Worm (Caenorhabditis elegans) whole organism, L4 larva: Measurements from ENCODE around the gene rpa-1.

ENCODE experiments used
- D1046.2 ChIP-seq: fragments of 200-800 bp; sonication (Bioruptor generic); IDR thresholded peaks from 2 replicates; pipeline ENCODE4 v1.3.6; 2022; ENCODE audit warnings: missing genetic modification characterization, missing compliant biosample characterization
- F26F4.8 ChIP-seq: fragments of 200-800 bp; sonication (Bioruptor generic); conservative IDR thresholded peaks from 2 replicates; pipeline ENCODE4 v1.3.6; 2022; ENCODE audit warnings: missing genetic modification characterization, missing compliant biosample characterization
- F37D6.2 ChIP-seq: sonication (generic microtip); optimal IDR thresholded peaks from 2 replicates; lab custom pipeline; 2016; ENCODE audit warnings: mild to moderate bottlenecking, missing genetic modification characterization, missing compliant biosample characterization
- T20F7.1 ChIP-seq: fragments of 200-800 bp; sonication (Bioruptor generic); optimal IDR thresholded peaks from 2 replicates; lab custom pipeline; 2018; ENCODE audit warnings: mild to moderate bottlenecking, missing genetic modification characterization, missing compliant biosample characterization
- T26A8.4 ChIP-seq: fragments of 200-800 bp; sonication (Bioruptor generic); IDR thresholded peaks from 2 replicates; pipeline ENCODE4 v1.3.6; 2022; ENCODE audit warnings: missing genetic modification characterization, missing compliant biosample characterization
- aha-1 ChIP-seq: fragments of 150-350 bp; peaks from one replicate; lab custom pipeline; 2014; ENCODE audit warnings: missing biosample characterization, missing genetic modification characterization
- aly-2 ChIP-seq: sonication (generic microtip); optimal IDR thresholded peaks from 2 replicates; lab custom pipeline; 2018; ENCODE audit warnings: missing biosample characterization, missing genetic modification characterization
- ceh-20 ChIP-seq: fragments of 200-800 bp; sonication (Bioruptor generic); IDR thresholded peaks from 2 replicates; pipeline ENCODE4 v1.3.6; 2022; ENCODE audit warnings: missing genetic modification reagents, missing genetic modification characterization, missing compliant biosample characterization
- ceh-32 ChIP-seq: sonication (generic microtip); optimal IDR thresholded peaks from 2 replicates; lab custom pipeline; 2016; ENCODE audit warnings: mild to moderate bottlenecking, missing genetic modification characterization, missing compliant biosample characterization; ENCODE audit not compliant: poor library complexity
- ces-1 ChIP-seq: fragments of 150-350 bp; sonication (generic microtip); optimal IDR thresholded peaks from 4 replicates; lab custom pipeline; 2014; ENCODE audit warnings: missing biosample characterization, missing genetic modification reagents, missing genetic modification characterization
- ctbp-1 ChIP-seq: fragments of 200-800 bp; sonication (Bioruptor generic); IDR thresholded peaks from 2 replicates; pipeline ENCODE4 v1.3.6; 2022; ENCODE audit warnings: missing genetic modification reagents, missing genetic modification characterization, missing compliant biosample characterization
- daf-16 ChIP-seq, 3 experiments: sonication (generic microtip); optimal IDR thresholded peaks; 2 replicates each; lab custom pipeline; 2016 to 2017; ENCODE audit warnings: missing genetic modification characterization in 3 of 3, missing genetic modification reagents in 3 of 3, mild to moderate bottlenecking in 2 of 3, missing compliant biosample characterization in 2 of 3, missing biosample characterization in 1 of 3, moderate library complexity in 1 of 3
- dmd-6 ChIP-seq: fragments of 200-800 bp; sonication (Bioruptor generic); IDR thresholded peaks from 2 replicates; pipeline ENCODE4 v1.3.6; 2022; ENCODE audit warnings: missing genetic modification reagents, missing genetic modification characterization, missing compliant biosample characterization
- dmd-8 ChIP-seq: fragments of 200-800 bp; sonication (Bioruptor generic); IDR thresholded peaks from 2 replicates; pipeline ENCODE4 v1.3.6; 2022; ENCODE audit warnings: missing genetic modification characterization, missing compliant biosample characterization
- dmd-9 ChIP-seq: fragments of 200-800 bp; sonication (Bioruptor generic); IDR thresholded peaks from 2 replicates; pipeline ENCODE4 v1.3.6; 2022; ENCODE audit warnings: missing genetic modification reagents, missing genetic modification characterization, missing compliant biosample characterization
- dpl-1 ChIP-seq: fragments of 150-350 bp; optimal IDR thresholded peaks from 2 replicates; lab custom pipeline; 2014; ENCODE audit warnings: missing biosample characterization, missing genetic modification reagents, missing genetic modification characterization
- egl-43 ChIP-seq: fragments of 200-800 bp; sonication (Bioruptor generic); IDR thresholded peaks from 2 replicates; pipeline ENCODE4 v1.3.6; 2022; ENCODE audit warnings: missing genetic modification reagents, missing genetic modification characterization, missing compliant biosample characterization
- fkh-10 ChIP-seq: fragments of 150-350 bp; optimal IDR thresholded peaks from 2 replicates; lab custom pipeline; 2014; ENCODE audit warnings: missing biosample characterization, missing genetic modification reagents, missing genetic modification characterization
- hif-1 ChIP-seq, 2 experiments: sonication (generic microtip); optimal IDR thresholded peaks; 2 replicates each; lab custom pipeline; 2016 to 2017; ENCODE audit warnings: missing compliant biosample characterization in 2 of 2, missing genetic modification characterization in 2 of 2, missing genetic modification reagents in 2 of 2, missing genotype in 2 of 2, mild to moderate bottlenecking in 1 of 2
- hlh-11 ChIP-seq: fragments of 200-800 bp; sonication (Bioruptor generic); optimal IDR thresholded peaks from 2 replicates; lab custom pipeline; 2018; ENCODE audit warnings: mild to moderate bottlenecking, missing genetic modification characterization, missing compliant biosample characterization
- hlh-30 ChIP-seq: sonication (generic microtip); optimal IDR thresholded peaks from 2 replicates; lab custom pipeline; 2017; ENCODE audit warnings: antibody characterized with exemption, mild to moderate bottlenecking, missing genetic modification characterization, missing compliant biosample characterization; ENCODE audit not compliant: insufficient read depth
- hmg-1.1 ChIP-seq: fragments of 200-800 bp; sonication (Bioruptor generic); IDR thresholded peaks from 2 replicates; pipeline ENCODE4 v1.3.6; 2022; ENCODE audit warnings: missing genetic modification reagents, missing genetic modification characterization, missing compliant biosample characterization
- lin-1 ChIP-seq: fragments of 200-800 bp; sonication (Bioruptor generic); IDR thresholded peaks from 2 replicates; pipeline ENCODE4 v1.3.6; 2022; ENCODE audit warnings: missing genetic modification reagents, missing genetic modification characterization, missing compliant biosample characterization
- lin-38 ChIP-seq: fragments of 200-800 bp; sonication (Bioruptor generic); IDR thresholded peaks from 2 replicates; pipeline ENCODE4 v1.3.6; 2022; ENCODE audit warnings: missing genetic modification reagents, missing genetic modification characterization, missing compliant biosample characterization
- lin-39 ChIP-seq: fragments of 150-350 bp; optimal IDR thresholded peaks from 2 replicates; lab custom pipeline; 2014; ENCODE audit warnings: missing biosample characterization, missing genetic modification reagents, missing genetic modification characterization
- lsy-2 ChIP-seq, 2 experiments: fragments of 150-350 bp in 1 of 2; sonication (generic microtip) in 1 of 2; optimal IDR thresholded peaks; 2 replicates each; lab custom pipeline; 2014 to 2017; ENCODE audit warnings: missing biosample characterization in 2 of 2, missing genetic modification characterization in 2 of 2
- madf-5 ChIP-seq, 2 experiments: fragments of 200-800 bp; sonication (Bioruptor generic); IDR thresholded peaks; 2 replicates each; pipeline ENCODE4 v1.3.6; 2022; ENCODE audit warnings: missing compliant biosample characterization in 2 of 2, missing genetic modification characterization in 2 of 2
- madf-9 ChIP-seq: fragments of 200-800 bp; sonication (Bioruptor generic); conservative IDR thresholded peaks from 2 replicates; pipeline ENCODE4 v1.3.6; 2022; ENCODE audit warnings: missing genetic modification reagents, missing genetic modification characterization, missing compliant biosample characterization
- mdl-1 ChIP-seq, 2 experiments: fragments of 150-350 bp in 1 of 2; sonication (generic microtip) in 1 of 2; optimal IDR thresholded peaks; 2 replicates each; lab custom pipeline; 2014 to 2017; ENCODE audit warnings: missing biosample characterization in 2 of 2, missing genetic modification characterization in 2 of 2
- mep-1 ChIP-seq: fragments of 150-350 bp; sonication (generic microtip); optimal IDR thresholded peaks from 3 replicates; lab custom pipeline; 2014; ENCODE audit warnings: missing biosample characterization, missing genetic modification characterization
- mes-2 ChIP-seq: sonication (generic microtip); optimal IDR thresholded peaks from 2 replicates; lab custom pipeline; 2016; ENCODE audit warnings: missing genotype, mild to moderate bottlenecking, missing genetic modification characterization, missing compliant biosample characterization; ENCODE audit not compliant: poor library complexity, severe bottlenecking
- mxl-3 ChIP-seq: fragments of 200-800 bp; sonication (Bioruptor generic); optimal IDR thresholded peaks from 2 replicates; lab custom pipeline; 2018; ENCODE audit warnings: mild to moderate bottlenecking, missing genetic modification characterization, missing compliant biosample characterization
- nhr-11 ChIP-seq: fragments of 150-350 bp; optimal IDR thresholded peaks from 2 replicates; lab custom pipeline; 2014; ENCODE audit warnings: missing biosample characterization, missing genetic modification characterization
- nhr-237 ChIP-seq: sonication (generic microtip); optimal IDR thresholded peaks from 2 replicates; lab custom pipeline; 2017; ENCODE audit warnings: missing biosample characterization, missing genetic modification characterization
- nhr-48 ChIP-seq: sonication (generic microtip); optimal IDR thresholded peaks from 2 replicates; lab custom pipeline; 2016; ENCODE audit warnings: mild to moderate bottlenecking, missing genetic modification characterization, missing compliant biosample characterization
- nhr-6 ChIP-seq: fragments of 150-350 bp; optimal IDR thresholded peaks from 2 replicates; lab custom pipeline; 2014; ENCODE audit warnings: missing biosample characterization, missing genetic modification characterization
- php-3 ChIP-seq: fragments of 200-800 bp; sonication (Bioruptor generic); IDR thresholded peaks from 2 replicates; pipeline ENCODE4 v1.3.6; 2022; ENCODE audit warnings: missing genetic modification reagents, missing genetic modification characterization, missing compliant biosample characterization
- saeg-2 ChIP-seq: fragments of 200-800 bp; sonication (Bioruptor generic); IDR thresholded peaks from 2 replicates; pipeline ENCODE4 v1.3.6; 2022; ENCODE audit warnings: missing genetic modification reagents, missing genetic modification characterization, missing compliant biosample characterization
- set-16 ChIP-seq: fragments of 200-800 bp; sonication (Bioruptor generic); IDR thresholded peaks from 2 replicates; pipeline ENCODE4 v1.3.6; 2022; ENCODE audit warnings: missing genetic modification reagents, missing genetic modification characterization, missing compliant biosample characterization
- snpc-1.2 ChIP-seq: fragments of 200-800 bp; sonication (Bioruptor generic); IDR thresholded peaks from 2 replicates; pipeline ENCODE4 v1.3.6; 2022; ENCODE audit warnings: missing genetic modification reagents, missing genetic modification characterization, missing compliant biosample characterization
- spr-1 ChIP-seq: sonication (generic microtip); optimal IDR thresholded peaks from 2 replicates; lab custom pipeline; 2016; ENCODE audit warnings: mild to moderate bottlenecking, missing genetic modification characterization, missing compliant biosample characterization
- tra-1 ChIP-seq: fragments of 200-800 bp; sonication (Bioruptor generic); IDR thresholded peaks from 2 replicates; pipeline ENCODE4 v1.3.6; 2022; ENCODE audit warnings: missing genetic modification reagents, missing genetic modification characterization, missing compliant biosample characterization
- unc-39 ChIP-seq: sonication (generic microtip); optimal IDR thresholded peaks from 2 replicates; lab custom pipeline; 2017; ENCODE audit warnings: missing biosample characterization, missing genetic modification characterization
- unc-62 ChIP-seq, 3 experiments: fragments of 150-350 bp in 1 of 3; sonication (generic microtip); optimal IDR thresholded peaks in 2 of 3; peaks in 1 of 3; 1 replicate in 1 of 3; 2 replicates in 2 of 3; lab custom pipeline; 2014 to 2017; ENCODE audit warnings: missing biosample characterization in 3 of 3, missing genetic modification characterization in 3 of 3, missing genetic modification reagents in 3 of 3, missing genotype in 1 of 3
- vab-7 ChIP-seq: fragments of 200-800 bp; sonication (Bioruptor generic); IDR thresholded peaks from 2 replicates; pipeline ENCODE4 v1.3.6; 2022; ENCODE audit warnings: missing genetic modification reagents, missing genetic modification characterization, missing compliant biosample characterization
- zfp-2 ChIP-seq: sonication (generic microtip); optimal IDR thresholded peaks from 2 replicates; lab custom pipeline; 2016; ENCODE audit warnings: mild to moderate bottlenecking, missing genetic modification characterization, missing compliant biosample characterization
- zip-11 ChIP-seq: fragments of 200-800 bp; sonication (Bioruptor generic); IDR thresholded peaks from 2 replicates; pipeline ENCODE4 v1.3.6; 2022; ENCODE audit warnings: missing genetic modification characterization, missing compliant biosample characterization
- zip-2 ChIP-seq: fragments of 150-350 bp; optimal IDR thresholded peaks from 2 replicates; lab custom pipeline; 2014; ENCODE audit warnings: missing biosample characterization, missing genetic modification characterization
- ztf-11 ChIP-seq: fragments of 150-350 bp; optimal IDR thresholded peaks from 2 replicates; lab custom pipeline; 2014; ENCODE audit warnings: missing biosample characterization, missing genetic modification characterization

Gene rpa-1

ce11 chrII:7642016-7642653, 22.2 kb upstream of the rpa-1 start:
- peak; percentile 45; the same call in 1 of the 2 replicates for TF ChIP-seq ceh-20 (GFP tag; lab: Robert Waterston, UW)
- TF ChIP-seq aly-2 (tag; lab: Kevin White, UChicago) = no peak
- peak; percentile 47 to 87 for TF ChIP-seq mdl-1 (tag; optimal IDR thresholded peaks at IDR 0.05; lab: Kevin White, UChicago)
- TF ChIP-seq zip-2 (tag; lab: Kevin White, UChicago) = no peak
- no peak for TF ChIP-seq zip-11 (GFP tag; lab: Robert Waterston, UW)
- peak in 1 of 2 experiments; percentile 67 for TF ChIP-seq hif-1 (tag; optimal IDR thresholded peaks at IDR 0.05; lab: Kevin White, UChicago)
- peak; percentile 97 for TF ChIP-seq set-16 (GFP tag; lab: Robert Waterston, UW)
- TF ChIP-seq snpc-1.2 (GFP tag; lab: Robert Waterston, UW) = no peak
- TF ChIP-seq F37D6.2 (tag; lab: Kevin White, UChicago) = peak; percentile 51
- TF ChIP-seq lin-39 (tag; lab: Kevin White, UChicago) = peak; percentile 61
- TF ChIP-seq unc-62 (GFP tag; optimal IDR thresholded peaks at IDR 0.05 in 1 of 2; lab: Kevin White, UChicago) = peak in 1 of 2 experiments; percentile 97
- TF ChIP-seq unc-62 (tag; optimal IDR thresholded peaks at IDR 0.05; lab: Kevin White, UChicago) = no peak
- no peak for TF ChIP-seq unc-39 (tag; lab: Kevin White, UChicago)
- TF ChIP-seq mep-1 (tag; lab: Kevin White, UChicago) = peak; percentile 70
- TF ChIP-seq D1046.2 = no peak
- TF ChIP-seq madf-5 (GFP tag; IDR thresholded peaks at IDR 0.05; lab: Robert Waterston, UW) = no peak
- TF ChIP-seq hlh-11 (tag; lab: Kevin White, UChicago) = peak; percentile 68
- no peak for TF ChIP-seq F26F4.8 (GFP tag; lab: Robert Waterston, UW)
- no peak for TF ChIP-seq dmd-9
- TF ChIP-seq ctbp-1 (GFP tag; lab: Robert Waterston, UW) = peak; percentile 84
- TF ChIP-seq dpl-1 (GFP tag; lab: Kevin White, UChicago) = no peak
- TF ChIP-seq madf-9 (GFP tag; lab: Robert Waterston, UW) = no peak
- TF ChIP-seq nhr-6 (tag; lab: Kevin White, UChicago) = no peak
- TF ChIP-seq aha-1 (tag; lab: Kevin White, UChicago) = peak; percentile 85
- TF ChIP-seq T20F7.1 (GFP tag; lab: Kevin White, UChicago) = no peak
- no peak for TF ChIP-seq nhr-237 (tag; lab: Kevin White, UChicago)
- no peak for TF ChIP-seq lin-1 (GFP tag; lab: Robert Waterston, UW)
- no peak for TF ChIP-seq saeg-2 (GFP tag; lab: Robert Waterston, UW)
- TF ChIP-seq ces-1 (GFP tag; lab: Kevin White, UChicago) = peak; percentile 19
- peak; percentile 13 for TF ChIP-seq spr-1 (tag; lab: Kevin White, UChicago)
- peak; percentile 94 for TF ChIP-seq fkh-10 (GFP tag; lab: Kevin White, UChicago)
- TF ChIP-seq vab-7 (GFP tag; lab: Robert Waterston, UW) = peak; percentile 31; the same call in 1 of the 2 replicates
- peak; percentile 36 for TF ChIP-seq dmd-6
- TF ChIP-seq mxl-3 (GFP tag; lab: Kevin White, UChicago) = peak; percentile 28
- TF ChIP-seq nhr-11 = peak; percentile 39
- TF ChIP-seq ceh-32 (tag; lab: Kevin White, UChicago) = no peak
- TF ChIP-seq hlh-30 = peak; percentile 78
- no peak for TF ChIP-seq ztf-11 (tag; lab: Kevin White, UChicago)
- TF ChIP-seq egl-43 (GFP tag; lab: Robert Waterston, UW) = peak; percentile 79
- TF ChIP-seq lsy-2 (tag; optimal IDR thresholded peaks at IDR 0.05; lab: Kevin White, UChicago) = peak; percentile 63 to 74
- TF ChIP-seq hmg-1.1 (GFP tag; lab: Robert Waterston, UW) = peak; percentile 81
- TF ChIP-seq php-3 (GFP tag; lab: Robert Waterston, UW) = no peak
- peak; percentile 8; the same call in 1 of the 2 replicates for TF ChIP-seq lin-38 (GFP tag; lab: Robert Waterston, UW)
- TF ChIP-seq mes-2 = peak; percentile 25
- peak in 1 of 2 experiments; percentile 80 for TF ChIP-seq daf-16 (GFP tag; optimal IDR thresholded peaks at IDR 0.05; lab: Kevin White, UChicago)
- no peak for TF ChIP-seq daf-16 (tag; optimal IDR thresholded peaks at IDR 0.05; lab: Kevin White, UChicago)
- no peak for TF ChIP-seq dmd-8
- TF ChIP-seq zfp-2 (tag; lab: Kevin White, UChicago) = no peak
- no peak for TF ChIP-seq tra-1 (GFP tag; lab: Robert Waterston, UW)
- no peak for TF ChIP-seq T26A8.4
- TF ChIP-seq nhr-48 (tag; lab: Kevin White, UChicago) = peak; percentile 28
